Worm (Caenorhabditis elegans) whole organism, L3 larva: ENCODE results near the gene sdz-38.

ENCODE experiments used
- R02D3.7 ChIP-seq: fragments of 150-350 bp; optimal IDR thresholded peaks from 2 replicates; lab custom pipeline; 2014; ENCODE audit warnings: missing biosample characterization, missing genetic modification characterization
- ZK546.5 ChIP-seq: sonication (generic microtip); optimal IDR thresholded peaks from 2 replicates; lab custom pipeline; 2017; ENCODE audit warnings: missing biosample characterization, missing genetic modification characterization
- aly-2 ChIP-seq: fragments of 150-350 bp; optimal IDR thresholded peaks from 2 replicates; lab custom pipeline; 2014; ENCODE audit warnings: missing biosample characterization, missing genetic modification characterization
- ama-1 ChIP-seq: fragments of 150-350 bp; optimal IDR thresholded peaks from 2 replicates; lab custom pipeline; 2018
- ceh-28 ChIP-seq: fragments of 150-350 bp; optimal IDR thresholded peaks from 2 replicates; lab custom pipeline; 2014; ENCODE audit warnings: missing biosample characterization, missing genetic modification reagents, missing genetic modification characterization
- ceh-82 ChIP-seq: fragments of 150-350 bp; optimal IDR thresholded peaks from 2 replicates; lab custom pipeline; 2014; ENCODE audit warnings: missing biosample characterization, missing genetic modification characterization
- daf-12 ChIP-seq: fragments of 150-350 bp; optimal IDR thresholded peaks from 2 replicates; lab custom pipeline; 2014; ENCODE audit warnings: missing biosample characterization, missing genetic modification reagents, missing genetic modification characterization
- egl-27 ChIP-seq: sonication (generic microtip); optimal IDR thresholded peaks from 4 replicates; lab custom pipeline; 2017; ENCODE audit warnings: missing biosample characterization, missing genetic modification reagents, missing genetic modification characterization
- egl-5 ChIP-seq: fragments of 150-350 bp; optimal IDR thresholded peaks from 2 replicates; lab custom pipeline; 2017; ENCODE audit warnings: missing biosample characterization, missing genetic modification reagents, missing genetic modification characterization, inconsistent platforms
- elt-1 ChIP-seq: fragments of 150-350 bp; optimal IDR thresholded peaks from 2 replicates; lab custom pipeline; 2014; ENCODE audit warnings: missing biosample characterization, missing genetic modification characterization
- elt-2 ChIP-seq: sonication (generic microtip); optimal IDR thresholded peaks from 2 replicates; lab custom pipeline; 2016; ENCODE audit warnings: missing genetic modification reagents, mild to moderate bottlenecking, missing genetic modification characterization, missing compliant biosample characterization
- elt-3 ChIP-seq, 3 experiments: fragments of 150-350 bp in 1 of 3; sonication (generic microtip) in 2 of 3; optimal IDR thresholded peaks; 2 replicates in 2 of 3; 4 replicates in 1 of 3; lab custom pipeline; 2014 to 2017; ENCODE audit warnings: missing biosample characterization in 3 of 3, missing genetic modification characterization in 3 of 3
- fkh-10 ChIP-seq: sonication (generic microtip); optimal IDR thresholded peaks from 2 replicates; lab custom pipeline; 2017; ENCODE audit warnings: missing biosample characterization, missing genetic modification reagents, missing genetic modification characterization
- fkh-2 ChIP-seq: fragments of 150-350 bp; optimal IDR thresholded peaks from 2 replicates; lab custom pipeline; 2014; ENCODE audit warnings: missing biosample characterization, missing genetic modification reagents, missing genetic modification characterization
- fos-1 ChIP-seq: fragments of 150-350 bp; optimal IDR thresholded peaks from 2 replicates; lab custom pipeline; 2014; ENCODE audit warnings: missing biosample characterization, missing genetic modification characterization
- hmg-11 ChIP-seq: sonication (generic microtip); optimal IDR thresholded peaks from 2 replicates; lab custom pipeline; 2016; ENCODE audit warnings: missing genetic modification characterization, missing compliant biosample characterization
- jun-1 ChIP-seq: fragments of 150-350 bp; optimal IDR thresholded peaks from 2 replicates; lab custom pipeline; 2014; ENCODE audit warnings: missing biosample characterization, missing genetic modification reagents, missing genetic modification characterization
- lsy-12 ChIP-seq: sonication (generic microtip); optimal IDR thresholded peaks from 2 replicates; lab custom pipeline; 2016; ENCODE audit warnings: mild to moderate bottlenecking, missing genetic modification characterization, missing compliant biosample characterization
- mdl-1 ChIP-seq: fragments of 150-350 bp; optimal IDR thresholded peaks from 2 replicates; lab custom pipeline; 2014; ENCODE audit warnings: missing biosample characterization, missing genetic modification characterization
- mml-1 ChIP-seq: fragments of 150-350 bp; sonication (generic microtip); optimal IDR thresholded peaks from 3 replicates; lab custom pipeline; 2014; ENCODE audit warnings: missing biosample characterization, missing genetic modification characterization
- nhr-11 ChIP-seq: fragments of 150-350 bp; optimal IDR thresholded peaks from 2 replicates; lab custom pipeline; 2014; ENCODE audit warnings: missing biosample characterization, missing genetic modification characterization
- nhr-12 ChIP-seq: fragments of 150-350 bp; optimal IDR thresholded peaks from 2 replicates; lab custom pipeline; 2014; ENCODE audit warnings: missing biosample characterization, missing genetic modification characterization
- nhr-25 ChIP-seq: sonication (generic microtip); optimal IDR thresholded peaks from 2 replicates; lab custom pipeline; 2017; ENCODE audit warnings: missing biosample characterization, missing genetic modification characterization
- nhr-28 ChIP-seq: fragments of 150-350 bp; optimal IDR thresholded peaks from 2 replicates; lab custom pipeline; 2014; ENCODE audit warnings: missing biosample characterization, missing genetic modification characterization
- nhr-43 ChIP-seq: sonication (generic microtip); optimal IDR thresholded peaks from 2 replicates; lab custom pipeline; 2016; ENCODE audit warnings: mild to moderate bottlenecking, missing genetic modification characterization, missing compliant biosample characterization; ENCODE audit not compliant: poor library complexity, severe bottlenecking
- nhr-67 ChIP-seq: fragments of 150-350 bp; optimal IDR thresholded peaks from 2 replicates; lab custom pipeline; 2014; ENCODE audit warnings: missing biosample characterization, missing genetic modification characterization
- nhr-76 ChIP-seq: fragments of 150-350 bp; sonication (generic microtip); optimal IDR thresholded peaks from 5 replicates; lab custom pipeline; 2014; ENCODE audit warnings: missing biosample characterization, missing genetic modification characterization
- pha-4 ChIP-seq: fragments of 150-350 bp; optimal IDR thresholded peaks from 2 replicates; lab custom pipeline; 2014; ENCODE audit warnings: missing biosample characterization, missing genetic modification reagents, missing genetic modification characterization
- pqm-1 ChIP-seq: fragments of 150-350 bp; optimal IDR thresholded peaks from 2 replicates; lab custom pipeline; 2017; ENCODE audit warnings: missing biosample characterization, missing genetic modification characterization, inconsistent platforms
- skn-1 ChIP-seq: fragments of 150-350 bp; optimal IDR thresholded peaks from 2 replicates; lab custom pipeline; 2014; ENCODE audit warnings: missing biosample characterization, missing genetic modification characterization
- snpc-4 ChIP-seq: fragments of 150-350 bp; optimal IDR thresholded peaks from 2 replicates; lab custom pipeline; 2014; ENCODE audit warnings: missing biosample characterization, missing genetic modification characterization
- tbx-2 ChIP-seq: sonication (generic microtip); optimal IDR thresholded peaks from 2 replicates; lab custom pipeline; 2016; ENCODE audit warnings: mild to moderate bottlenecking, missing genetic modification characterization, missing compliant biosample characterization
- unc-39 ChIP-seq: sonication (generic microtip); optimal IDR thresholded peaks from 4 replicates; lab custom pipeline; 2017; ENCODE audit warnings: missing biosample characterization, missing genetic modification characterization
- ztf-11 ChIP-seq: fragments of 150-350 bp; optimal IDR thresholded peaks from 2 replicates; lab custom pipeline; 2014; ENCODE audit warnings: missing biosample characterization, missing genetic modification characterization
- ztf-4 ChIP-seq: fragments of 150-350 bp; optimal IDR thresholded peaks from 2 replicates; lab custom pipeline; 2014; ENCODE audit warnings: missing biosample characterization, missing genetic modification characterization

The sdz-38 gene

ce11 chrII:9936859-9937258 is 44.8 kb downstream of the sdz-38 start, which contains the start of gene C05C10.3:
C05C10.3 (minus strand) TSS chrII:9936893.
- peak; percentile 6 for TF ChIP-seq pha-4
- peak; percentile 75 for TF ChIP-seq pqm-1 (tag; lab: Kevin White, UChicago)
- peak; percentile 60 for TF ChIP-seq elt-2
- no peak for TF ChIP-seq nhr-76 (tag; lab: Kevin White, UChicago)

DNA sequence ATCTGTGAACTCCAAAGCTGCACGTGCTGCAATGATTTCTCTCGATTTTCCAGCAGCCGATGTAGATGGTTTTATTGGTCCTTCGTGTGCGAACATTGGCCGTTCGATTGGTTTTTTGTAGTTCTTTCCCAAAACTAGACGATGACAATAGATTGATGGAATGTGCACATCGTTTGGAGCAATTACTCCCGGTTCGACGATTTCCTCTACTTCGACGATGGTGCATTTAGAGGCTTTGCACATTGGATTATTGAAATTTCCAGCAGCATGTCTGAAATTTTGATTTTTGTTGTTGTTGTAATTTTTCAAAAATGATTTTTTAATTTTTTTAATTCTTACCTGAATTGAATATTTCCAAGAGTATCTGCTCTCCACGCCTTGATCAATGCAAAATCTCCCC is 46.0 kb downstream of the sdz-38 start:
- TF ChIP-seq nhr-28 (tag; lab: Kevin White, UChicago), result no peak
- TF ChIP-seq ama-1 (lab: Kevin White, UChicago), result peak; percentile 55
- TF ChIP-seq, all 47 proteins: peak for 1

ce11 chrII:9935044-9935599 is 46.5 kb downstream of the sdz-38 start:
- TF ChIP-seq elt-2 (peak; percentile 83), pqm-1 (tag; lab: Kevin White, UChicago) (peak; percentile 82), ama-1 (lab: Kevin White, UChicago) (peak; percentile 37), pha-4 (peak; percentile 38), hmg-11 (tag; lab: Kevin White, UChicago) (no peak)

DNA sequence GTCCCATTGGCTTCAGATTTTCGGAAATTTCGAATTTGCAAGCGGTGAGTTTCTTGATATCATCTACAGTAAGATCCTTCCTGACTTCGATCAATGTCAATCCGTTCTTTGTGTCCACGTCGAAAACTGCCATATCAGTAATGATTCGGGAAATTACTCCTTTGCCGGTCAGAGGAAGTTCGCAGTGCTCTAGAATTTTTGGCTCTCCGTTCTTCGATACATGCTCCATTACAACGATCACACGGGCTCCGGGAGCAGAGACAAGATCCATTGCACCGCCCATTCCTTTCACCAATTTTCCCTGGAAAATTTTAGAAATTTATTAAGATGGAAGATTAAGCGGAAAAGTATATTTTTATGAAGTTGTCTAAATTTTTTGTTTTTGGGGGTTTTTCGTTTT is 47.1 kb downstream of the sdz-38 start:
- no peak for TF ChIP-seq elt-1
- TF ChIP-seq mml-1, result no peak
- TF ChIP-seq nhr-43 (tag; lab: Kevin White, UChicago), result peak; percentile 41
- TF ChIP-seq R02D3.7 (tag; lab: Kevin White, UChicago), result no peak
- no peak for TF ChIP-seq daf-12 (tag; lab: Kevin White, UChicago)
- TF ChIP-seq aly-2 (tag; lab: Kevin White, UChicago), result no peak
- TF ChIP-seq ceh-28 (tag; lab: Kevin White, UChicago), result no peak
- TF ChIP-seq nhr-11 (tag; lab: Kevin White, UChicago), result no peak
- TF ChIP-seq ama-1 (lab: Kevin White, UChicago), result peak; percentile 86
- TF ChIP-seq nhr-67 (tag; lab: Kevin White, UChicago), result no peak
- no peak for TF ChIP-seq jun-1 (tag; lab: Kevin White, UChicago)

DNA sequence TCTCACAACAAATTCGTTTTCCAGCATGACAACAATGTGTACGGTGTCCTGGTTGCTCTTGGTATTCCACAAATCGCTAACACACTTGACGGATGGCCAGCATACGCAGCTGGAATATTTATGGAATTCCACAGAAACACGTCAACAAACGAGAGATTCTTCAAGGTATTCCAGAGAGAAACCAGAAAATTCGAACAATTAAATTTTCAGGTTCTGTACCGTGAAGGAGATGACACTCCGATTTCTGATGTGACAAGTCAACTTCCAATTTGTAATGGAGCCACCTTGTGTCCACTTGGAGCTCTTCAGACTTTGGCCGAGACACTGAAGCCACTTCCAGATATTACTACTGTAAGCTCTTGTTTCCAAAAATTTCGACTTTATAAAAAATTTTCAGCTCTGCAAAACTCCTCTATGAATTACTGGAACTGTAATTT is 47.7 kb downstream of the sdz-38 start:
- TF ChIP-seq fkh-2 (tag; lab: Kevin White, UChicago) (no peak), unc-39 (no peak), nhr-11 (tag; lab: Kevin White, UChicago) (no peak), ztf-4 (no peak), ZK546.5 (tag; lab: Kevin White, UChicago) (no peak), ceh-82 (tag; lab: Kevin White, UChicago) (no peak), skn-1 (tag; lab: Kevin White, UChicago) (no peak), elt-1 (no peak), snpc-4 (tag; lab: Kevin White, UChicago) (no peak), mdl-1 (tag; lab: Kevin White, UChicago) (no peak), ama-1 (lab: Kevin White, UChicago) (peak; percentile 92), fos-1 (tag; lab: Kevin White, UChicago) (no peak), nhr-43 (tag; lab: Kevin White, UChicago) (peak; percentile 60), nhr-67 (tag; lab: Kevin White, UChicago) (no peak), elt-2 (peak; percentile 11), tbx-2 (tag; lab: Kevin White, UChicago) (no peak), hmg-11 (tag; lab: Kevin White, UChicago) (no peak), egl-27 (tag; lab: Kevin White, UChicago) (no peak), egl-5 (tag; lab: Kevin White, UChicago) (no peak), fkh-10 (no peak), lsy-12 (tag; lab: Kevin White, UChicago) (peak; percentile 29), pqm-1 (tag; lab: Kevin White, UChicago) (no peak), aly-2 (tag; lab: Kevin White, UChicago) (no peak), ztf-11 (tag; lab: Kevin White, UChicago) (no peak), nhr-12 (tag; lab: Kevin White, UChicago) (no peak), elt-3 (tag; optimal IDR thresholded peaks at IDR 0.05; lab: Kevin White, UChicago) (no peak), nhr-25 (tag; lab: Kevin White, UChicago) (no peak)
